Worm (Caenorhabditis elegans) whole organism, L4 larva: ENCODE results near the gene kreg-1.

Experiments used
- D1046.2 ChIP-seq: fragments of 200-800 bp; sonication (Bioruptor generic); IDR thresholded peaks from 2 replicates; pipeline ENCODE4 v1.3.6; 2022; ENCODE audit warnings: missing genetic modification characterization, missing compliant biosample characterization
- F10B5.3 ChIP-seq: sonication (generic microtip); optimal IDR thresholded peaks from 2 replicates; lab custom pipeline; 2016; ENCODE audit warnings: mild to moderate bottlenecking, missing genetic modification characterization, missing compliant biosample characterization
- F49E8.2 ChIP-seq: sonication (generic microtip); optimal IDR thresholded peaks from 2 replicates; lab custom pipeline; 2016; ENCODE audit warnings: missing compliant biosample characterization, mild to moderate bottlenecking, missing genetic modification characterization, borderline replicate concordance
- R02D3.7 ChIP-seq: fragments of 150-350 bp; sonication (generic microtip); optimal IDR thresholded peaks from 3 replicates; lab custom pipeline; 2014; ENCODE audit warnings: missing biosample characterization, missing genetic modification characterization
- T20F7.1 ChIP-seq: fragments of 200-800 bp; sonication (Bioruptor generic); optimal IDR thresholded peaks from 2 replicates; lab custom pipeline; 2018; ENCODE audit warnings: mild to moderate bottlenecking, missing genetic modification characterization, missing compliant biosample characterization
- T26A8.4 ChIP-seq: fragments of 200-800 bp; sonication (Bioruptor generic); IDR thresholded peaks from 2 replicates; pipeline ENCODE4 v1.3.6; 2022; ENCODE audit warnings: missing genetic modification characterization, missing compliant biosample characterization
- Y48G9A.11 ChIP-seq: fragments of 200-800 bp; sonication (Bioruptor generic); IDR thresholded peaks from 2 replicates; pipeline ENCODE4 v1.3.6; 2022; ENCODE audit warnings: missing genetic modification reagents, missing genetic modification characterization, missing compliant biosample characterization
- Y75B8A.6 ChIP-seq: fragments of 200-800 bp; sonication (Bioruptor generic); IDR thresholded peaks from 2 replicates; pipeline ENCODE4 v1.3.6; 2022; ENCODE audit warnings: missing genetic modification reagents, missing genetic modification characterization, missing compliant biosample characterization
- aha-1 ChIP-seq: fragments of 150-350 bp; peaks from one replicate; lab custom pipeline; 2014; ENCODE audit warnings: missing biosample characterization, missing genetic modification characterization
- aly-2 ChIP-seq: sonication (generic microtip); optimal IDR thresholded peaks from 2 replicates; lab custom pipeline; 2018; ENCODE audit warnings: missing biosample characterization, missing genetic modification characterization
- ama-1 ChIP-seq: fragments of 150-350 bp; optimal IDR thresholded peaks from 2 replicates; lab custom pipeline; 2014; ENCODE audit warnings: inconsistent platforms, mixed read lengths
- attf-4 ChIP-seq: sonication (generic microtip); optimal IDR thresholded peaks from 3 replicates; lab custom pipeline; 2017; ENCODE audit warnings: missing biosample characterization, missing genetic modification characterization
- ces-1 ChIP-seq: fragments of 150-350 bp; sonication (generic microtip); optimal IDR thresholded peaks from 4 replicates; lab custom pipeline; 2014; ENCODE audit warnings: missing biosample characterization, missing genetic modification reagents, missing genetic modification characterization
- daf-12 ChIP-seq: fragments of 150-350 bp; optimal IDR thresholded peaks from 2 replicates; lab custom pipeline; 2014; ENCODE audit warnings: missing biosample characterization, missing genetic modification reagents, missing genetic modification characterization
- daf-16 ChIP-seq, 3 experiments: sonication (generic microtip); optimal IDR thresholded peaks; 2 replicates each; lab custom pipeline; 2016 to 2017; ENCODE audit warnings: missing genetic modification characterization in 3 of 3, missing genetic modification reagents in 3 of 3, mild to moderate bottlenecking in 2 of 3, missing compliant biosample characterization in 2 of 3, missing biosample characterization in 1 of 3, moderate library complexity in 1 of 3
- daf-8 ChIP-seq: fragments of 200-800 bp; sonication (Bioruptor generic); IDR thresholded peaks from 2 replicates; pipeline ENCODE4 v1.3.6; 2022; ENCODE audit warnings: missing genetic modification characterization, missing compliant biosample characterization
- dmd-8 ChIP-seq: fragments of 200-800 bp; sonication (Bioruptor generic); IDR thresholded peaks from 2 replicates; pipeline ENCODE4 v1.3.6; 2022; ENCODE audit warnings: missing genetic modification characterization, missing compliant biosample characterization
- egl-43 ChIP-seq: fragments of 200-800 bp; sonication (Bioruptor generic); IDR thresholded peaks from 2 replicates; pipeline ENCODE4 v1.3.6; 2022; ENCODE audit warnings: missing genetic modification reagents, missing genetic modification characterization, missing compliant biosample characterization
- fkh-10 ChIP-seq: fragments of 150-350 bp; optimal IDR thresholded peaks from 2 replicates; lab custom pipeline; 2014; ENCODE audit warnings: missing biosample characterization, missing genetic modification reagents, missing genetic modification characterization
- fos-1 ChIP-seq: fragments of 150-350 bp; optimal IDR thresholded peaks from 2 replicates; lab custom pipeline; 2014; ENCODE audit warnings: missing biosample characterization, missing genetic modification characterization
- hif-1 ChIP-seq, 2 experiments: sonication (generic microtip); optimal IDR thresholded peaks; 2 replicates each; lab custom pipeline; 2016 to 2017; ENCODE audit warnings: missing compliant biosample characterization in 2 of 2, missing genetic modification characterization in 2 of 2, missing genetic modification reagents in 2 of 2, missing genotype in 2 of 2, mild to moderate bottlenecking in 1 of 2
- hmg-1.1 ChIP-seq: fragments of 200-800 bp; sonication (Bioruptor generic); IDR thresholded peaks from 2 replicates; pipeline ENCODE4 v1.3.6; 2022; ENCODE audit warnings: missing genetic modification reagents, missing genetic modification characterization, missing compliant biosample characterization
- jun-1 ChIP-seq: fragments of 150-350 bp; optimal IDR thresholded peaks from 2 replicates; lab custom pipeline; 2014; ENCODE audit warnings: missing biosample characterization, missing genetic modification reagents, missing genetic modification characterization
- lin-29 ChIP-seq: fragments of 200-800 bp; sonication (Bioruptor generic); IDR thresholded peaks from 2 replicates; pipeline ENCODE4 v1.3.6; 2022; ENCODE audit warnings: missing genetic modification reagents, missing genetic modification characterization, missing compliant biosample characterization
- madf-5 ChIP-seq, 2 experiments: fragments of 200-800 bp; sonication (Bioruptor generic); IDR thresholded peaks; 2 replicates each; pipeline ENCODE4 v1.3.6; 2022; ENCODE audit warnings: missing compliant biosample characterization in 2 of 2, missing genetic modification characterization in 2 of 2
- mep-1 ChIP-seq: fragments of 150-350 bp; sonication (generic microtip); optimal IDR thresholded peaks from 3 replicates; lab custom pipeline; 2014; ENCODE audit warnings: missing biosample characterization, missing genetic modification characterization
- mxl-2 ChIP-seq: fragments of 200-800 bp; sonication (Bioruptor generic); conservative IDR thresholded peaks from 2 replicates; pipeline ENCODE4 v1.3.6; 2022; ENCODE audit warnings: missing genetic modification reagents, missing genetic modification characterization, missing compliant biosample characterization
- mxl-3 ChIP-seq: fragments of 200-800 bp; sonication (Bioruptor generic); optimal IDR thresholded peaks from 2 replicates; lab custom pipeline; 2018; ENCODE audit warnings: mild to moderate bottlenecking, missing genetic modification characterization, missing compliant biosample characterization
- nhr-237 ChIP-seq: sonication (generic microtip); optimal IDR thresholded peaks from 2 replicates; lab custom pipeline; 2017; ENCODE audit warnings: missing biosample characterization, missing genetic modification characterization
- nhr-41 ChIP-seq: fragments of 200-800 bp; sonication (Bioruptor generic); IDR thresholded peaks from 2 replicates; pipeline ENCODE4 v1.3.6; 2022; ENCODE audit warnings: missing genetic modification reagents, missing genetic modification characterization, missing compliant biosample characterization
- nhr-42 ChIP-seq: fragments of 200-800 bp; sonication (Bioruptor generic); IDR thresholded peaks from 2 replicates; pipeline ENCODE4 v1.3.6; 2022; ENCODE audit warnings: missing genetic modification characterization, missing compliant biosample characterization
- nhr-76 ChIP-seq: fragments of 150-350 bp; optimal IDR thresholded peaks from 2 replicates; lab custom pipeline; 2014; ENCODE audit warnings: missing biosample characterization, missing genetic modification characterization
- nhr-77 ChIP-seq: fragments of 150-350 bp; optimal IDR thresholded peaks from 2 replicates; lab custom pipeline; 2014; ENCODE audit warnings: missing biosample characterization, missing genetic modification characterization
- pha-4 ChIP-seq, 2 experiments: fragments of 150-350 bp in 1 of 2; fragments of 200-800 bp in 1 of 2; sonication (Bioruptor generic) in 1 of 2; IDR thresholded peaks in 1 of 2; optimal IDR thresholded peaks in 1 of 2; 2 replicates each; pipeline versions ENCODE4 v1.3.6 to Lab custom; 2014 to 2022; ENCODE audit warnings: missing genetic modification characterization in 2 of 2, missing genetic modification reagents in 2 of 2, missing biosample characterization in 1 of 2, missing compliant biosample characterization in 1 of 2
- saeg-2 ChIP-seq: fragments of 200-800 bp; sonication (Bioruptor generic); IDR thresholded peaks from 2 replicates; pipeline ENCODE4 v1.3.6; 2022; ENCODE audit warnings: missing genetic modification reagents, missing genetic modification characterization, missing compliant biosample characterization
- set-16 ChIP-seq: fragments of 200-800 bp; sonication (Bioruptor generic); IDR thresholded peaks from 2 replicates; pipeline ENCODE4 v1.3.6; 2022; ENCODE audit warnings: missing genetic modification reagents, missing genetic modification characterization, missing compliant biosample characterization
- skn-1 ChIP-seq: fragments of 150-350 bp; optimal IDR thresholded peaks from 2 replicates; lab custom pipeline; 2014; ENCODE audit warnings: missing biosample characterization, missing genetic modification characterization
- spr-1 ChIP-seq: sonication (generic microtip); optimal IDR thresholded peaks from 2 replicates; lab custom pipeline; 2016; ENCODE audit warnings: mild to moderate bottlenecking, missing genetic modification characterization, missing compliant biosample characterization
- spr-3 ChIP-seq: fragments of 200-800 bp; sonication (Bioruptor generic); optimal IDR thresholded peaks from 2 replicates; lab custom pipeline; 2018; ENCODE audit warnings: mild to moderate bottlenecking, missing genetic modification characterization, missing compliant biosample characterization
- tag-97 ChIP-seq: fragments of 200-800 bp; sonication (Bioruptor generic); IDR thresholded peaks from 2 replicates; pipeline ENCODE4 v1.3.6; 2022; ENCODE audit warnings: missing genetic modification characterization, missing compliant biosample characterization
- tra-1 ChIP-seq: fragments of 200-800 bp; sonication (Bioruptor generic); IDR thresholded peaks from 2 replicates; pipeline ENCODE4 v1.3.6; 2022; ENCODE audit warnings: missing genetic modification reagents, missing genetic modification characterization, missing compliant biosample characterization
- unc-130 ChIP-seq: sonication (generic microtip); optimal IDR thresholded peaks from 2 replicates; lab custom pipeline; 2016; ENCODE audit warnings: missing genetic modification reagents, missing genetic modification characterization, missing compliant biosample characterization
- zag-1 ChIP-seq: fragments of 150-350 bp; optimal IDR thresholded peaks from 2 replicates; lab custom pipeline; 2014; ENCODE audit warnings: missing biosample characterization, missing genetic modification characterization
- zfp-3 ChIP-seq: fragments of 200-800 bp; sonication (Bioruptor generic); conservative IDR thresholded peaks from 2 replicates; pipeline ENCODE4 v1.3.6; 2022; ENCODE audit warnings: missing genetic modification reagents, missing genetic modification characterization, missing compliant biosample characterization
- ztf-7 ChIP-seq: fragments of 150-350 bp; optimal IDR thresholded peaks from 2 replicates; lab custom pipeline; 2014; ENCODE audit warnings: missing biosample characterization, missing genetic modification characterization

kreg-1 gene

DNA sequence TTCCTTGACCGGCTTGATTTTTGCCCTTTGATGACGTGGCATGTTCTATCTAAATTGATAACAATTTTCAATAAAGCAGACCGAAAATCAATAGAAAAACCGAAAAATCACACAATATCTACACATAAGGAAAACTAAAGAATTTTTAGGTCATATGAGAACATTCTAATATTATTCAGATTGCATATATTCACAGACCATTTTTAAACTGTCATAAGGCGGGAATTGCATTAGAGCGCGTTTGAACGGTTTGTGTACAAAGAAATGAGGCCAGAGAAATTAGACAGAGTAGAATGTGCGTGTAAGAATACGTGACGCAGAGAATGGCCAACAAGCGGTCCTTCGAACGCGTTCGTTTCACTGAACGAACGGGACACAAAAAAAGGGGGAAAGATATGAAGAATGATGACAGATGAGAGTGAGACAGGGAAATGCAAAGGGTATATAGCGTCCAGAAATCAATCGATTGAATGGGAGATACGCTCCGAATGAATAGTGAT lies 27.5 kb downstream of the kreg-1 start, which contains the start of gene M02D8.3 (continued):
- no peak for TF ChIP-seq T26A8.4 (GFP tag; lab: Robert Waterston, UW)
- no peak for TF ChIP-seq ama-1 (lab: Kevin White, UChicago)
- TF ChIP-seq fkh-10 (GFP tag; lab: Kevin White, UChicago): no peak
- no peak for TF ChIP-seq pha-4 (GFP tag; IDR thresholded peaks at IDR 0.05; lab: Robert Waterston, UW)
- peak; percentile 48 for TF ChIP-seq pha-4 (tag; optimal IDR thresholded peaks at IDR 0.05; lab: Kevin White, UChicago)
- no peak for TF ChIP-seq daf-16 (GFP tag; optimal IDR thresholded peaks at IDR 0.05; lab: Kevin White, UChicago)
- no peak for TF ChIP-seq daf-16 (tag; optimal IDR thresholded peaks at IDR 0.05; lab: Kevin White, UChicago)
- TF ChIP-seq attf-4 (tag; lab: Kevin White, UChicago): no peak
- no peak for TF ChIP-seq skn-1 (tag; lab: Kevin White, UChicago)
- TF ChIP-seq ces-1: no peak
- no peak for TF ChIP-seq mxl-2 (GFP tag; lab: Robert Waterston, UW)
- TF ChIP-seq fos-1 (tag; lab: Kevin White, UChicago): no peak
- no peak for TF ChIP-seq unc-130 (GFP tag; lab: Kevin White, UChicago)
- TF ChIP-seq mxl-3: peak; percentile 83
- TF ChIP-seq F49E8.2 (tag; lab: Kevin White, UChicago): no peak
- TF ChIP-seq nhr-41 (GFP tag; lab: Robert Waterston, UW): no peak
- no peak for TF ChIP-seq lin-29 (GFP tag; lab: Robert Waterston, UW)
- TF ChIP-seq spr-1: no peak
- no peak for TF ChIP-seq nhr-237 (tag; lab: Kevin White, UChicago)
- TF ChIP-seq ztf-7 (tag; lab: Kevin White, UChicago): peak; percentile 5
- TF ChIP-seq dmd-8 (GFP tag; lab: Robert Waterston, UW): no peak
- no peak for TF ChIP-seq daf-12 (tag; lab: Kevin White, UChicago)
- TF ChIP-seq T20F7.1 (GFP tag; lab: Kevin White, UChicago): peak; percentile 10
- TF ChIP-seq spr-3 (GFP tag; lab: Kevin White, UChicago): no peak
- no peak for TF ChIP-seq Y75B8A.6 (GFP tag; lab: Robert Waterston, UW)
- TF ChIP-seq, all 104 proteins: peak for 26

ce11 chrX:8737801-8738200 lies 28.2 kb downstream of the kreg-1 start:
- TF ChIP-seq saeg-2 (GFP tag; lab: Robert Waterston, UW) (no peak), tag-97 (GFP tag; lab: Robert Waterston, UW) (no peak), tra-1 (GFP tag; lab: Robert Waterston, UW) (no peak), R02D3.7 (tag; lab: Kevin White, UChicago) (no peak), hmg-1.1 (no peak), mep-1 (tag; lab: Kevin White, UChicago) (no peak), set-16 (GFP tag; lab: Robert Waterston, UW) (no peak), zfp-3 (no peak)
- TF ChIP-seq, all 104 proteins: peak for 0

ce11 chrX:8739373-8739772 lies 29.8 kb downstream of the kreg-1 start, which contains the start of gene M02D8.2:
Gene M02D8.2, plus strand, starts transcription at chrX:8739673.
- TF ChIP-seq nhr-77 (tag; lab: Kevin White, UChicago) (no peak), aha-1 (tag; lab: Kevin White, UChicago) (peak; percentile 65)
- TF ChIP-seq, all 104 proteins: peak for 1

- TF ChIP-seq nhr-76 (tag; lab: Kevin White, UChicago) (no peak), D1046.2 (0 out of 2 replicates have a peak, but pooled peaks have one; percentile 25), jun-1 (tag; lab: Kevin White, UChicago) (no peak), madf-5 (GFP tag; IDR thresholded peaks at IDR 0.05; lab: Robert Waterston, UW) (no peak), F10B5.3 (tag; lab: Kevin White, UChicago) (peak; percentile 54), Y48G9A.11 (0 out of 2 replicates have a peak, but pooled peaks have one; percentile 26), spr-3 (GFP tag; lab: Kevin White, UChicago) (no peak), nhr-41 (GFP tag; lab: Robert Waterston, UW) (no peak), daf-16 (GFP tag; optimal IDR thresholded peaks at IDR 0.05; lab: Kevin White, UChicago) (no peak), daf-16 (tag; optimal IDR thresholded peaks at IDR 0.05; lab: Kevin White, UChicago) (no peak), zag-1 (no peak), spr-1 (no peak), daf-8 (GFP tag; lab: Robert Waterston, UW) (no peak), F49E8.2 (tag; lab: Kevin White, UChicago) (no peak), egl-43 (GFP tag; lab: Robert Waterston, UW) (no peak), aly-2 (tag; lab: Kevin White, UChicago) (no peak), ama-1 (lab: Kevin White, UChicago) (no peak), hif-1 (tag; optimal IDR thresholded peaks at IDR 0.05; lab: Kevin White, UChicago) (no peak), nhr-42 (GFP tag; lab: Robert Waterston, UW) (0 out of 2 replicates have a peak, but pooled peaks have one; percentile 24)
Measured at ce11 chrX:8741629-8742170, 32.1 kb downstream of the kreg-1 start.
